Worm (Caenorhabditis elegans): ENCODE measurements around the gene col-88.

DNA sequence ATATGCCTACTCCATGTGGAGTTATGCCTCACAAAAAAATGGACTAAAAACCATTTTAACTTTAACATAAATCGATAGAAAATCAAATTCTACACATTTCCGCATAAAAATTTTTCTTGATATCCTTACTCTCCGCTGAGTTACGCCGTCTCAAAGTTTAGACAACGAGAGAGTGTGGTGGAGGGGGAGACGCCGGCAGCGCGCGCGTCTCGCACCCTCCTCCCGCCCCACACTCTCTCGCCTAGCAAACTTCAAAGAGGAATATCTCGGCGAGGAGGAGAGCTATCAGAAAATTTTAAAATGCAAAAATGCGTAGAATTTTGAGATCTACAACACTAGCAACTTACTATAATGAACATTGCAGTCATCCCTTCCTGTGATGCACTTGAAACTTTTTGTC, 26.7 kb upstream of the col-88 start:
- TF ChIP-seq unc-130 (tag; optimal IDR thresholded peaks at IDR 0.05): no peak
- TF ChIP-seq ets-5 (GFP tag; IDR thresholded peaks at IDR 0.05): no peak
- no peak for TF ChIP-seq unc-98 (GFP tag; IDR thresholded peaks at IDR 0.05)
- TF ChIP-seq unc-30 (tag; optimal IDR thresholded peaks at IDR 0.05): no peak
- no peak for TF ChIP-seq nhr-28 (tag; optimal IDR thresholded peaks at IDR 0.05)
- no peak for TF ChIP-seq lsy-2 (tag; optimal IDR thresholded peaks at IDR 0.05)
- no peak for TF ChIP-seq snpc-4 (tag; optimal IDR thresholded peaks at IDR 0.05)
- TF ChIP-seq ama-1 (optimal IDR thresholded peaks at IDR 0.05): no peak
- no peak for TF ChIP-seq pqm-1 (tag; optimal IDR thresholded peaks at IDR 0.05)
- no peak for TF ChIP-seq elt-2 (tag; optimal IDR thresholded peaks at IDR 0.05)
